Worm (Caenorhabditis elegans) whole organism, mixed stage, embryonic: ENCODE measurements around the gene F11C1.10.

Experiments used
- bed-3 ChIP-seq: fragments of 200-800 bp; sonication (Bioruptor generic); optimal IDR thresholded peaks from 3 replicates; lab custom pipeline; 2018; ENCODE audit warnings: mild to moderate bottlenecking, missing genetic modification characterization, moderate library complexity, missing compliant biosample characterization
- ceh-43 ChIP-seq: fragments of 200-800 bp; sonication (Bioruptor generic); optimal IDR thresholded peaks from 2 replicates; lab custom pipeline; 2018; ENCODE audit warnings: mild to moderate bottlenecking, missing genetic modification characterization, moderate library complexity, missing compliant biosample characterization
- elt-1 ChIP-seq: sonication (generic microtip); optimal IDR thresholded peaks from 2 replicates; lab custom pipeline; 2017; ENCODE audit warnings: missing genetic modification characterization, mild to moderate bottlenecking, missing compliant biosample characterization, antibody characterized with exemption, moderate library complexity, borderline replicate concordance; ENCODE audit not compliant: insufficient read depth
- flh-1 ChIP-seq: fragments of 200-800 bp; sonication (Bioruptor generic); optimal IDR thresholded peaks from 2 replicates; lab custom pipeline; 2018; ENCODE audit warnings: mild to moderate bottlenecking, missing genetic modification characterization, moderate library complexity, missing compliant biosample characterization
- lsy-2 ChIP-seq: fragments of 150-350 bp; optimal IDR thresholded peaks from 2 replicates; lab custom pipeline; 2014; ENCODE audit warnings: missing biosample characterization, missing genetic modification characterization
- mls-2 ChIP-seq: sonication (generic microtip); optimal IDR thresholded peaks from 2 replicates; lab custom pipeline; 2016; ENCODE audit warnings: mild to moderate bottlenecking, missing genetic modification characterization, moderate library complexity, missing compliant biosample characterization
- nhr-237 ChIP-seq: fragments of 150-350 bp; optimal IDR thresholded peaks from 2 replicates; lab custom pipeline; 2014; ENCODE audit warnings: missing biosample characterization, missing genetic modification characterization
- nhr-28 ChIP-seq: fragments of 150-350 bp; optimal IDR thresholded peaks from 2 replicates; lab custom pipeline; 2014; ENCODE audit warnings: missing biosample characterization, missing genetic modification characterization
- nhr-76 ChIP-seq: sonication (generic microtip); optimal IDR thresholded peaks from 2 replicates; lab custom pipeline; 2017; ENCODE audit warnings: missing biosample characterization, missing genetic modification characterization
- pha-4 ChIP-seq: fragments of 150-350 bp; optimal IDR thresholded peaks from 2 replicates; lab custom pipeline; 2018; ENCODE audit warnings: missing biosample characterization, missing genetic modification reagents, missing genetic modification characterization
- snpc-4 ChIP-seq: fragments of 150-350 bp; optimal IDR thresholded peaks from 2 replicates; lab custom pipeline; 2014; ENCODE audit warnings: missing biosample characterization, missing genetic modification characterization
- ztf-11 ChIP-seq: fragments of 150-350 bp; optimal IDR thresholded peaks from 2 replicates; lab custom pipeline; 2014; ENCODE audit warnings: missing biosample characterization, missing genetic modification characterization

DNA sequence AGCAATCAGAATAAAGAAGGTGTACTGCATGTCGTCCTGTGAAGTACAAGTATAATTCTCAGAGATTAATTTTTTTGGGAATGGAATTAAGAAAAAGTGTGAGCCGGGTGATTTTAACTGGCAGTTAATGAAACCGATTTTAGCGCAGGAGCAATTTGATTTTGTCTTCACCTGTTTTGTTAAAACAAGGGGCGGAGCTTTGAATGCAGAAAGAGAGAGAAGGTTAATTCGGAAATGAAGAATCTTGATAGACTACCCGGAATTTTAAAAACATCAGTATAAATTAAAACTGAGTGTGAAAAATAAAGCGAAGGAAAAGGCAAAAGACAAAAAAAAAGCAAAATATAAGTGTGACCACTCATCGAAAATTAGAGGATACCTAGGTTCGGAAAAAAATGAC, 30.3 kb upstream of the F11C1.10 start, which contains the start of gene C05E7.3:
- TF ChIP-seq nhr-28 (tag; lab: Kevin White, UChicago) = no peak
- no peak for TF ChIP-seq pha-4 (tag; lab: Kevin White, UChicago)
- TF ChIP-seq nhr-76 (tag; lab: Kevin White, UChicago) = no peak
- no peak for TF ChIP-seq nhr-237
- TF ChIP-seq ceh-43 (GFP tag; lab: Kevin White, UChicago) = no peak
- TF ChIP-seq lsy-2 (tag; lab: Kevin White, UChicago) = no peak
- no peak for TF ChIP-seq elt-1 (tag; lab: Kevin White, UChicago)
- TF ChIP-seq snpc-4 (tag; lab: Kevin White, UChicago) = no peak
- no peak for TF ChIP-seq bed-3 (GFP tag; lab: Kevin White, UChicago)
- TF ChIP-seq ztf-11 (tag; lab: Kevin White, UChicago) = no peak
- TF ChIP-seq mls-2 = no peak
- no peak for TF ChIP-seq flh-1 (GFP tag; lab: Kevin White, UChicago)
